Worm (Caenorhabditis elegans): ENCODE results near the gene Y73F8A.5.
"Not testable (repeated sequence)": the region's sequence is repeated elsewhere in the genome, so short reads cannot be mapped to it uniquely, and the experiment has no call there.

Y73F8A.5 gene

DNA sequence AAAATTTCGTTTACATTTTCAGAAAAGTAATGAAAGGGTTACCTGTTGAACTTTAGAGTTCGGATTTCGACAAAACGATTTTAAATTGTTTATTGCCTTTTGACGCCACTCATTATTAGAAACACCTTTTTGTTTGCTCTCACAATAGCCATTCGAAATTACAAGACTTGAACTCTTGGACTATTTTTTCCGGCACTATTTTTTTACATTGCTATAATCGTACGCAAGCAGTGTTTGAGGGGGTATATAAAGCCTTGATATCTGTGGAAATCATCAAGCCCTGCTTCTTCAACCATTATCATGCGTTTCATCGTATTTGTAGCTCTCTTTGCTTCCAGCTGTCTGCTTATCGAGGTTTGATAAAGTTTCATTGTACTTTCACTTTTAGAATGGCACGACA, 31.9 kb downstream of the Y73F8A.5 start, which contains the start of gene pqn-91:
pqn-91 (plus strand) TSS at position 301 of the 400 bp plus-strand sequence.
- TF ChIP-seq unc-62 (GFP tag; optimal IDR thresholded peaks at IDR 0.05) = no peak

DNA sequence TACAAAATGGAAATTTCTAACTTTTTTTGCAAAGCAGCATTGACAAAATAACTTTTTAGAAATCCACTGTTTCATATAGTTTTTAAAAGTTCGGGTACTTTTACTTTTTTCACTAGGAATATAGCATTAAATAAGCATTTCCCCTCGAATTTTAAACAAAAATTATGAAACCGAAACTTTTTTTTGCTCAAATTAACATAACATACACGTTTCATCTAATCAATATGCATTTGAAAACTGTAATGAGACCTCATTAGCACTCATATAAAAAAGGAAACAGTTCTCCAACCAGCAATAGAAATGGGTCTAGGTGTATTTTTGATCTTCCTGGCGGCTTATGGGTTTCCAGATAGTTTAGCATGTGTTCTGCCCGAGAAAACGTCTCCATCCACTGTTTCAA, 34.4 kb downstream of the Y73F8A.5 start, which contains the start of gene Y73F8A.10:
Y73F8A.10 (plus strand) TSS at position 301 of the 400 bp plus-strand sequence.
- no peak for TF ChIP-seq unc-62 (GFP tag; optimal IDR thresholded peaks at IDR 0.05)

- TF ChIP-seq unc-62 (GFP tag; optimal IDR thresholded peaks at IDR 0.05) = no peak
Observed at ce11 chrIV:15300041-15300440, 40.4 kb downstream of the Y73F8A.5 start.

DNA sequence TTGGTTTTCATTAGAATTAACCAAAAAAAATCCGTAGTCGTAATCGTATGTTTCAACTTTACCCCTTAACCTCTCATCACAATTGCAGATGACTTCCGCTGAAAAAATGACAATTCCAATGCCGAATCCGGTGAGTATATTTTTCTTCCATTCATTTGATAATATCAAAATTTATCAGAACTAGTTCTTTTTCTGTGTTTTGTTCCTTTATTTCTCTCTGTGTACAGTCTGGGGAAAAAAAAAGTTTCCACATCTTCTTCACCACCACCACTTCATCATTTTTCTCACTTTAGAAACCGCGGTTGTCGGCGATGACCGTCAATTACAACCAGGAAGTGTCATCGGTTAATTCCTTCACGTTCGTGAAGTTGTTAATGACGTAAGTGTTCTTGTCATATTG, 42.5 kb downstream of the Y73F8A.5 start, which contains the start of gene best-21:
best-21 (plus strand) TSS at position 301 of the 400 bp plus-strand sequence.
- TF ChIP-seq unc-62 (GFP tag; optimal IDR thresholded peaks at IDR 0.05) = no peak

DNA sequence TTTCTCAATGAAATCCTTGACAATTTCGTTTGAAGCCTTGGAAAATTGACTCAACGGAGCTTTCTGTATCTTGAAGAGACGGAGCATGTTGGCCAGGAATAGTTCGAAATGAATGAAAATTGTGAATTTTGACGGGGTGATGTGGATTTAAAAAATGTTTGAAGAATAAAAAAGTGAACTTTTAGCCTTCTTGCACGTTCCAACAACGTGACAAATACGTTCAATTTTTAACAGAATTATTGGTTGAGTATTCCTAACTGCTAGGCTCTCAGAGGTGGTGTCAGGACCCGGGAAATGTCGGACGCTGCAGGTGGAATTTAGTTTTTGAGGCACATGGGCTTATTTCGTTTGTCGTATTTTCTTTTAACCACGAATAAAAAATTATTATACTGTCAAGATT, 51.9 kb downstream of the Y73F8A.5 start, which contains the start of gene Y73F8A.12:
Y73F8A.12 (minus strand) TSS at position 101 of the 400 bp plus-strand sequence.
- not testable (repeated sequence) for TF ChIP-seq unc-62 (GFP tag; optimal IDR thresholded peaks at IDR 0.05)

DNA sequence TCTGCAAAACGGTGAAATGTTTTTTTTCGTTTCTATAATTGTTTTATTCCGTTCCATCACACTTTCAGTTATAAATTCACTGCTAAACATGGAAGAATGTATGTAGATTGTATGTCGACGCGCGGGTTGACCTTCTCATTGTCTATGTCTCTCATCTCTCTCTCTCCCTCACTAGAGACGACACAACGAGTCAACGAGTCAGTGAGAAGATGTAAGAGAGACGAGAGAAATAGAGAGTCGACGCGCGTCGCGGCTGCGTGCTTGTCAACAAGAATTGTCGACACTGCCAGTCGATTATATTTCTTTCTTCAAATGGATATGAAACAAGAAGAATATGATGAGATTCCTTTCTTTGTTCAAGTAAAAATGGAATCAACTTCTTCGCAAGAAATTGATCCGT, 52.3 kb downstream of the Y73F8A.5 start, which contains the start of gene Y73F8A.13:
Y73F8A.13 (plus strand) TSS at position 240 of the 400 bp plus-strand sequence.
- no peak for TF ChIP-seq unc-62 (GFP tag; optimal IDR thresholded peaks at IDR 0.05)

- TF ChIP-seq unc-62 (GFP tag; optimal IDR thresholded peaks at IDR 0.05) = no peak
Observed at ce11 chrIV:15315502-15315901, 55.8 kb downstream of the Y73F8A.5 start.

Measured in whole organism, dauer.